Comparison of ENCODE assay signal across 1 fruit fly cellular context in genomic region chr3R:14586480-14587443, dm6.
TF ChIP-seq lines count a peak whose summit lies in the region.

No protein-coding gene starts in this region.

TF ChIP-seq in whole organism, embryonic, 481 proteins besides CTCF, POLR2A, EP300 and RAD21 (continued from another document):
- TF ChIP-seq tll (GFP tag; optimal IDR thresholded peaks at IDR 0.05; lab: Kevin White, UChicago) (peak in 1 of 2 experiments; percentile 92), CG10267 (tag; optimal IDR thresholded peaks at IDR 0.05; lab: Kevin White, UChicago) (peak; percentile 9), Doc3 (GFP tag; IDR thresholded peaks at IDR 0.05; lab: Robert Waterston, UW; ENCODE audit: partially characterized antibody) (no peak), Oli (tag; optimal IDR thresholded peaks at IDR 0.05; lab: Kevin White, UChicago) (peak; percentile 15), CG1602 (GFP tag; optimal IDR thresholded peaks at IDR 0.05; lab: Kevin White, UChicago) (peak; percentile 11), CG16815 (GFP tag; optimal IDR thresholded peaks at IDR 0.05; lab: Kevin White, UChicago) (peak; percentile 54), CG8281 (tag; optimal IDR thresholded peaks at IDR 0.05; lab: Kevin White, UChicago) (no peak), CG17361 (GFP tag; IDR thresholded peaks at IDR 0.05; lab: Robert Waterston, UW) (peak; percentile 46; the same call in 2 of the 3 replicates), CG8765 (GFP tag; IDR thresholded peaks at IDR 0.05; lab: Robert Waterston, UW) (0 out of 2 replicates have a peak, but pooled peaks have one; percentile 9), gce (GFP tag; IDR thresholded peaks at IDR 0.05; lab: Robert Waterston, UW) (no peak), gcm (GFP tag; optimal IDR thresholded peaks at IDR 0.05; lab: Kevin White, UChicago) (peak; percentile 9), CG5245 (GFP tag; optimal IDR thresholded peaks at IDR 0.05; lab: Kevin White, UChicago) (no peak), CG31441 (GFP tag; IDR thresholded peaks at IDR 0.05; lab: Robert Waterston, UW) (0 out of 2 replicates have a peak, but pooled peaks have one; percentile 38)
TF ChIP-seq in whole organism, embryonic: peak in this region for 43.
